Fruit fly (Drosophila melanogaster): ENCODE results near the gene CG18731.

The CG18731 gene

DNA sequence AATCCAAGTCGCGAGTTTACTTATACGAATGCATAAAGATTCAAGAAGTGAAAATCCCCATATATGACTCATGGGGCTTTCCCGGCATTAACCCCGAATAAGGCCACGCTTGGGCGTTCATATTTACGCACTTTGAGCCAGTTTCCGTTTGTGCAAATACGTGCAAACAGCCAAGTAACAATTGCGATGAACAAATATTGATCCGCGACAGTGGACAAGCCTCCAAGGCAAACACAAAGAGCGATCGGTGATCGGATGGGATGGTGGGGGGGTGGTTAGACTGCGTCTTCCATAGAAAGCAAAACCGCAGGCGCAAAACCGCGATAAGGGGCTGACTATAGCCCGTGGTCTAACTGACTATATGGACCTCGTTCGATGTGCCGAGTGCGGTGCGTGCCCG lies 32.4 kb downstream of the CG18731 start (continued):
- TF ChIP-seq lbe (GFP tag; optimal IDR thresholded peaks at IDR 0.05) (no peak), Doc3 (GFP tag; IDR thresholded peaks at IDR 0.05; ENCODE audit: partially characterized antibody) (no peak), lab (GFP tag; optimal IDR thresholded peaks at IDR 0.05) (peak; percentile 53), mirr (GFP tag; optimal IDR thresholded peaks at IDR 0.05) (peak; percentile 59), Optix (GFP tag; IDR thresholded peaks at IDR 0.05) (no peak), CG13123 (GFP tag; optimal IDR thresholded peaks at IDR 0.05) (no peak), HLH4C (GFP tag; IDR thresholded peaks at IDR 0.05; ENCODE audit: partially characterized antibody) (no peak), dimm (GFP tag; IDR thresholded peaks at IDR 0.05) (no peak), fd96Cb (tag; optimal IDR thresholded peaks at IDR 0.05) (no peak), fd102C (GFP tag; optimal IDR thresholded peaks at IDR 0.05) (no peak), nerfin-2 (GFP tag; IDR thresholded peaks at IDR 0.05; ENCODE audit: partially characterized antibody) (no peak), CG1792 (GFP tag; optimal IDR thresholded peaks at IDR 0.05) (peak; percentile 68), dysf (GFP tag; IDR thresholded peaks at IDR 0.05) (no peak), CG30431 (GFP tag; optimal IDR thresholded peaks at IDR 0.05) (no peak), CG4424 (GFP tag; optimal IDR thresholded peaks at IDR 0.05) (no peak), Six4 (GFP tag; optimal IDR thresholded peaks at IDR 0.05) (no peak), gem (tag; optimal IDR thresholded peaks at IDR 0.05) (peak; percentile 6), sens (GFP tag) (peak; percentile 73), Ssrp (tag; optimal IDR thresholded peaks at IDR 0.05) (no peak), CG43689 (GFP tag; IDR thresholded peaks at IDR 0.05) (no peak), Adf1 (GFP tag; IDR thresholded peaks at IDR 0.05) (no peak), Myb (GFP tag; optimal IDR thresholded peaks at IDR 0.05) (no peak), CG8290 (GFP tag; optimal IDR thresholded peaks at IDR 0.05) (no peak), CG8290 (tag; optimal IDR thresholded peaks at IDR 0.05) (peak in 1 of 2 experiments; percentile 72), CG2875 (GFP tag; optimal IDR thresholded peaks at IDR 0.05) (peak; percentile 47), repo (GFP tag; optimal IDR thresholded peaks at IDR 0.05) (peak; percentile 28), bsh (GFP tag; optimal IDR thresholded peaks at IDR 0.05) (peak in 1 of 2 experiments; percentile 6), CG3407 (GFP tag; optimal IDR thresholded peaks at IDR 0.05) (peak; percentile 46), cato (GFP tag; optimal IDR thresholded peaks at IDR 0.05; ENCODE audit: borderline replicate concordance) (no peak), Dfd (GFP tag; optimal IDR thresholded peaks at IDR 0.05) (no peak), az2 (GFP tag; optimal IDR thresholded peaks at IDR 0.05) (no peak), danr (GFP tag; IDR thresholded peaks at IDR 0.05) (no peak), gcm (GFP tag; optimal IDR thresholded peaks at IDR 0.05) (no peak), crc (GFP tag; optimal IDR thresholded peaks at IDR 0.05) (no peak), CG5953 (GFP tag; IDR thresholded peaks at IDR 0.05) (peak; percentile 60; the same call in 1 of the 2 replicates), CG12391 (tag; optimal IDR thresholded peaks at IDR 0.05) (no peak), sens-2 (GFP tag; IDR thresholded peaks at IDR 0.05) (no peak), unc-4 (GFP tag; IDR thresholded peaks at IDR 0.05; ENCODE audit: partially characterized antibody) (no peak), Max (GFP tag; optimal IDR thresholded peaks at IDR 0.05) (no peak), sim (GFP tag; IDR thresholded peaks at IDR 0.05) (no peak), hkb (optimal IDR thresholded peaks at IDR 0.05) (no peak), hkb (GFP tag; IDR thresholded peaks at IDR 0.05) (0 out of 2 replicates have a peak, but pooled peaks have one; percentile 31), Med (GFP tag) (peak; percentile 89), cwo (GFP tag; optimal IDR thresholded peaks at IDR 0.05) (no peak), knrl (GFP tag; IDR thresholded peaks at IDR 0.05; ENCODE audit: partially characterized antibody) (no peak), sr (GFP tag; IDR thresholded peaks at IDR 0.05) (no peak), tin (GFP tag; optimal IDR thresholded peaks at IDR 0.05) (no peak), Doc2 (GFP tag; IDR thresholded peaks at IDR 0.05) (no peak), CG1529 (GFP tag; optimal IDR thresholded peaks at IDR 0.05) (no peak), hb (GFP tag; IDR thresholded peaks at IDR 0.05; ENCODE audit: partially characterized antibody) (no peak), NK7.1 (GFP tag; optimal IDR thresholded peaks at IDR 0.05) (no peak), ATbp (GFP tag; optimal IDR thresholded peaks at IDR 0.05) (peak; percentile 80)

All from whole organism, embryonic.